Worm (Caenorhabditis elegans) whole organism, young adult: ENCODE results near the gene gln-5.

Experiments
- B0336.3 ChIP-seq: fragments of 200-800 bp; sonication (Bioruptor generic); IDR thresholded peaks from 2 replicates; pipeline ENCODE4 v1.3.6; 2022; ENCODE audit warnings: missing genetic modification characterization, missing compliant biosample characterization
- D2030.7 ChIP-seq: fragments of 200-800 bp; sonication (Bioruptor generic); IDR thresholded peaks from 2 replicates; pipeline ENCODE4 v1.3.6; 2022; ENCODE audit warnings: missing genetic modification reagents, missing genetic modification characterization, missing compliant biosample characterization
- F39B2.1 ChIP-seq: fragments of 200-800 bp; sonication (Bioruptor generic); IDR thresholded peaks from 2 replicates; pipeline ENCODE4 v1.3.6; 2022; ENCODE audit warnings: missing genetic modification reagents, missing genetic modification characterization, missing compliant biosample characterization
- F55B11.4 ChIP-seq: sonication (generic microtip); optimal IDR thresholded peaks from 2 replicates; lab custom pipeline; 2016; ENCODE audit warnings: missing compliant biosample characterization, missing genetic modification characterization, borderline replicate concordance; ENCODE audit not compliant: insufficient read depth
- F57C9.4 ChIP-seq: sonication (generic microtip); optimal IDR thresholded peaks from 2 replicates; lab custom pipeline; 2017; ENCODE audit warnings: mild to moderate bottlenecking, missing genetic modification characterization, missing compliant biosample characterization
- Y95B8A.8 ChIP-seq: fragments of 200-800 bp; sonication (Bioruptor generic); IDR thresholded peaks from 2 replicates; pipeline ENCODE4 v1.3.6; 2022; ENCODE audit warnings: missing genetic modification reagents, missing genetic modification characterization, missing compliant biosample characterization
- ZK185.1 ChIP-seq: sonication (generic microtip); optimal IDR thresholded peaks from 2 replicates; lab custom pipeline; 2016; ENCODE audit warnings: mild to moderate bottlenecking, missing genetic modification characterization, missing compliant biosample characterization; ENCODE audit not compliant: poor library complexity, severe bottlenecking
- aptf-3 ChIP-seq: fragments of 200-800 bp; sonication (Bioruptor generic); IDR thresholded peaks from 2 replicates; pipeline ENCODE4 v1.3.6; 2022; ENCODE audit warnings: missing genetic modification characterization, missing compliant biosample characterization
- athp-1 ChIP-seq: sonication (generic microtip); optimal IDR thresholded peaks from 2 replicates; lab custom pipeline; 2017; ENCODE audit warnings: mild to moderate bottlenecking, missing genetic modification characterization, missing compliant biosample characterization
- attf-3 ChIP-seq: fragments of 200-800 bp; sonication (Bioruptor generic); conservative IDR thresholded peaks from 2 replicates; pipeline ENCODE4 v1.3.6; 2022; ENCODE audit warnings: missing genetic modification reagents, missing genetic modification characterization, missing compliant biosample characterization
- attf-5 ChIP-seq: fragments of 200-800 bp; sonication (Bioruptor generic); optimal IDR thresholded peaks from 2 replicates; lab custom pipeline; 2018; ENCODE audit warnings: mild to moderate bottlenecking, missing genetic modification characterization, missing compliant biosample characterization
- attf-6 ChIP-seq: fragments of 200-800 bp; sonication (Bioruptor generic); IDR thresholded peaks from 2 replicates; pipeline ENCODE4 v1.3.6; 2022; ENCODE audit warnings: missing genetic modification reagents, missing genetic modification characterization, missing compliant biosample characterization
- bed-1 ChIP-seq: fragments of 200-800 bp; sonication (Bioruptor generic); IDR thresholded peaks from 2 replicates; pipeline ENCODE4 v1.3.6; 2022; ENCODE audit warnings: missing genetic modification reagents, missing genetic modification characterization, missing compliant biosample characterization
- cebp-1 ChIP-seq, 2 experiments: fragments of 200-800 bp in 1 of 2; sonication (Bioruptor generic) in 1 of 2; sonication (generic microtip) in 1 of 2; IDR thresholded peaks in 1 of 2; optimal IDR thresholded peaks in 1 of 2; 2 replicates each; pipeline versions ENCODE4 v1.3.6 to Lab custom; 2017 to 2022; ENCODE audit warnings: missing compliant biosample characterization in 2 of 2, missing genetic modification characterization in 2 of 2, mild to moderate bottlenecking in 1 of 2, missing genetic modification reagents in 1 of 2, moderate library complexity in 1 of 2
- cebp-2 ChIP-seq: fragments of 200-800 bp; sonication (Bioruptor generic); IDR thresholded peaks from 2 replicates; pipeline ENCODE4 v1.3.6; 2022; ENCODE audit warnings: missing genetic modification characterization, missing compliant biosample characterization
- ceh-100 ChIP-seq: fragments of 200-800 bp; sonication (Bioruptor generic); IDR thresholded peaks from 2 replicates; pipeline ENCODE4 v1.3.6; 2022; ENCODE audit warnings: missing genetic modification reagents, missing genetic modification characterization, missing compliant biosample characterization
- ceh-27 ChIP-seq: fragments of 200-800 bp; sonication (Bioruptor generic); optimal IDR thresholded peaks from 2 replicates; lab custom pipeline; 2018; ENCODE audit warnings: mild to moderate bottlenecking, missing genetic modification characterization, moderate library complexity, missing compliant biosample characterization
- ceh-40 ChIP-seq: fragments of 200-800 bp; sonication (Bioruptor generic); IDR thresholded peaks from 2 replicates; pipeline ENCODE4 v1.3.6; 2022; ENCODE audit warnings: missing genetic modification characterization, missing compliant biosample characterization
- dox-1 ChIP-seq: fragments of 200-800 bp; sonication (Bioruptor generic); IDR thresholded peaks from 2 replicates; pipeline ENCODE4 v1.3.6; 2022; ENCODE audit warnings: missing genetic modification reagents, missing genetic modification characterization, missing compliant biosample characterization
- egl-44 ChIP-seq: fragments of 200-800 bp; sonication (Bioruptor generic); IDR thresholded peaks from 2 replicates; pipeline ENCODE4 v1.3.6; 2022; ENCODE audit warnings: missing genetic modification reagents, missing genetic modification characterization, missing compliant biosample characterization
- hlh-26 ChIP-seq: fragments of 200-800 bp; sonication (Bioruptor generic); conservative IDR thresholded peaks from 2 replicates; pipeline ENCODE4 v1.3.6; 2022; ENCODE audit warnings: missing genetic modification reagents, missing genetic modification characterization, missing compliant biosample characterization
- hmg-1.2 ChIP-seq: fragments of 200-800 bp; sonication (Bioruptor generic); IDR thresholded peaks from 2 replicates; pipeline ENCODE4 v1.3.6; 2022; ENCODE audit warnings: missing genetic modification reagents, missing genetic modification characterization, missing compliant biosample characterization
- hsf-1 ChIP-seq: fragments of 200-800 bp; sonication (Bioruptor generic); IDR thresholded peaks from 2 replicates; pipeline ENCODE4 v1.3.6; 2022; ENCODE audit warnings: missing genetic modification reagents, missing genetic modification characterization, missing compliant biosample characterization
- lin-54 ChIP-seq: fragments of 200-800 bp; sonication (Bioruptor generic); optimal IDR thresholded peaks from 2 replicates; lab custom pipeline; 2018; ENCODE audit warnings: mild to moderate bottlenecking, missing genetic modification characterization, missing compliant biosample characterization
- lsl-1 ChIP-seq: fragments of 200-800 bp; sonication (Bioruptor generic); optimal IDR thresholded peaks from 2 replicates; lab custom pipeline; 2018; ENCODE audit warnings: mild to moderate bottlenecking, missing genetic modification characterization, moderate library complexity, missing compliant biosample characterization
- madf-6 ChIP-seq: fragments of 200-800 bp; sonication (Bioruptor generic); IDR thresholded peaks from 2 replicates; pipeline ENCODE4 v1.3.6; 2022; ENCODE audit warnings: missing genetic modification reagents, missing genetic modification characterization, missing compliant biosample characterization
- mes-4 ChIP-seq: sonication (generic microtip); optimal IDR thresholded peaks from 2 replicates; lab custom pipeline; 2016; ENCODE audit warnings: missing genotype, missing genetic modification characterization, missing compliant biosample characterization
- nfya-2 ChIP-seq: fragments of 200-800 bp; sonication (Bioruptor generic); IDR thresholded peaks from 2 replicates; pipeline ENCODE4 v1.3.6; 2022; ENCODE audit warnings: missing genetic modification reagents, missing genetic modification characterization, missing compliant biosample characterization
- nfyb-1 ChIP-seq: fragments of 200-800 bp; sonication (Bioruptor generic); IDR thresholded peaks from 2 replicates; pipeline ENCODE4 v1.3.6; 2022; ENCODE audit warnings: missing genetic modification reagents, missing genetic modification characterization, missing compliant biosample characterization
- nhr-90 ChIP-seq: sonication (generic microtip); optimal IDR thresholded peaks from 2 replicates; lab custom pipeline; 2016; ENCODE audit warnings: missing genotype, mild to moderate bottlenecking, missing genetic modification characterization, missing compliant biosample characterization
- rcor-1 ChIP-seq: fragments of 200-800 bp; sonication (Bioruptor generic); IDR thresholded peaks from 2 replicates; pipeline ENCODE4 v1.3.6; 2022; ENCODE audit warnings: missing genetic modification reagents, missing genetic modification characterization, missing compliant biosample characterization
- rec-8 ChIP-seq, 2 experiments: sonication (generic microtip); optimal IDR thresholded peaks; 2 replicates each; lab custom pipeline; 2016; ENCODE audit warnings: mild to moderate bottlenecking in 2 of 2, missing genetic modification characterization in 2 of 2, missing genetic modification reagents in 2 of 2, missing genotype in 2 of 2, missing biosample characterization in 1 of 2, missing compliant biosample characterization in 1 of 2, moderate library complexity in 1 of 2
- repo-1 ChIP-seq: sonication (generic microtip); optimal IDR thresholded peaks from 2 replicates; lab custom pipeline; 2017; ENCODE audit warnings: mild to moderate bottlenecking, missing genetic modification characterization, missing compliant biosample characterization
- snpc-4 ChIP-seq, 5 experiments: fragments of 150-350 bp in 1 of 5; sonication (generic microtip) in 4 of 5; optimal IDR thresholded peaks; 2 replicates each; lab custom pipeline; 2014 to 2018; ENCODE audit warnings: missing genetic modification characterization in 5 of 5, missing biosample characterization in 3 of 5, antibody characterized with exemption in 2 of 5, mild to moderate bottlenecking in 2 of 5, missing compliant biosample characterization in 2 of 5, missing genotype in 2 of 5, moderate library complexity in 2 of 5, missing genetic modification reagents in 1 of 5
- sptf-2 ChIP-seq: fragments of 200-800 bp; sonication (Bioruptor generic); optimal IDR thresholded peaks from 2 replicates; lab custom pipeline; 2018; ENCODE audit warnings: mild to moderate bottlenecking, missing genetic modification characterization, missing compliant biosample characterization
- zfh-2 ChIP-seq: fragments of 200-800 bp; sonication (Bioruptor generic); conservative IDR thresholded peaks from 2 replicates; pipeline ENCODE4 v1.3.6; 2022; ENCODE audit warnings: missing genetic modification reagents, missing genetic modification characterization, missing compliant biosample characterization
- ztf-25 ChIP-seq: fragments of 200-800 bp; sonication (Bioruptor generic); IDR thresholded peaks from 2 replicates; pipeline ENCODE4 v1.3.6; 2022; ENCODE audit warnings: missing genetic modification reagents, missing genetic modification characterization, missing compliant biosample characterization

Gene gln-5

ce11 chrIV:17279592-17280440 is 6.4 kb upstream of the gln-5 start (continued):
- TF ChIP-seq bed-1 (GFP tag; lab: Robert Waterston, UW): no peak
- peak; percentile 7; the same call in 1 of the 2 replicates for TF ChIP-seq cebp-1 (GFP tag; IDR thresholded peaks at IDR 0.05; lab: Robert Waterston, UW)
- TF ChIP-seq cebp-1 (tag; optimal IDR thresholded peaks at IDR 0.05; lab: Kevin White, UChicago): peak; percentile 33
- no peak for TF ChIP-seq F57C9.4
- peak; percentile 53 for TF ChIP-seq ceh-40 (GFP tag; lab: Robert Waterston, UW)
- no peak for TF ChIP-seq hlh-26 (GFP tag; lab: Robert Waterston, UW)

- TF ChIP-seq ceh-100 (GFP tag; lab: Robert Waterston, UW) (peak; percentile 10; the same call in 1 of the 2 replicates), dox-1 (GFP tag; lab: Robert Waterston, UW) (peak; percentile 48), rcor-1 (GFP tag; lab: Robert Waterston, UW) (0 out of 2 replicates have a peak, but pooled peaks have one; percentile 23), hmg-1.2 (GFP tag; lab: Robert Waterston, UW) (0 out of 2 replicates have a peak, but pooled peaks have one; percentile 4), F55B11.4 (tag; lab: Kevin White, UChicago) (peak; percentile 12), sptf-2 (no peak), attf-5 (GFP tag; lab: Kevin White, UChicago) (no peak), snpc-4 (GFP tag; optimal IDR thresholded peaks at IDR 0.05; lab: Kevin White, UChicago) (no peak), snpc-4 (tag; optimal IDR thresholded peaks at IDR 0.05; lab: Kevin White, UChicago) (peak in 1 of 4 experiments; percentile 33), cebp-2 (GFP tag; lab: Robert Waterston, UW) (0 out of 2 replicates have a peak, but pooled peaks have one; percentile 48), nfyb-1 (peak; percentile 54; the same call in 1 of the 2 replicates), lin-54 (GFP tag; lab: Kevin White, UChicago) (peak; percentile 1), rec-8 (tag; optimal IDR thresholded peaks at IDR 0.05; lab: Kevin White, UChicago) (no peak), ztf-25 (GFP tag; lab: Robert Waterston, UW) (0 out of 2 replicates have a peak, but pooled peaks have one; percentile 41), Y95B8A.8 (GFP tag; lab: Robert Waterston, UW) (0 out of 2 replicates have a peak, but pooled peaks have one; percentile 66), ceh-27 (GFP tag; lab: Kevin White, UChicago) (peak; percentile 40), F39B2.1 (GFP tag; lab: Robert Waterston, UW) (peak; percentile 33; the same call in 1 of the 2 replicates), egl-44 (GFP tag; lab: Robert Waterston, UW) (peak; percentile 14; the same call in 1 of the 2 replicates), attf-6 (GFP tag; lab: Robert Waterston, UW) (peak; percentile 63; the same call in 1 of the 2 replicates), ceh-40 (GFP tag; lab: Robert Waterston, UW) (peak; percentile 78; the same call in 1 of the 2 replicates), mes-4 (tag; lab: Kevin White, UChicago) (no peak), aptf-3 (GFP tag; lab: Robert Waterston, UW) (peak; percentile 30; the same call in 1 of the 2 replicates), ZK185.1 (tag; lab: Kevin White, UChicago) (peak; percentile 45), nhr-90 (tag; lab: Kevin White, UChicago) (no peak), D2030.7 (0 out of 2 replicates have a peak, but pooled peaks have one; percentile 20), B0336.3 (GFP tag; lab: Robert Waterston, UW) (peak; percentile 13), athp-1 (no peak), lsl-1 (peak; percentile 4), madf-6 (peak; percentile 25; the same call in 1 of the 2 replicates), nfya-2 (GFP tag; lab: Robert Waterston, UW) (no peak), attf-3 (GFP tag; lab: Robert Waterston, UW) (no peak), cebp-1 (GFP tag; IDR thresholded peaks at IDR 0.05; lab: Robert Waterston, UW) (no peak), cebp-1 (tag; optimal IDR thresholded peaks at IDR 0.05; lab: Kevin White, UChicago) (peak; percentile 14), repo-1 (peak; percentile 8), hsf-1 (GFP tag; lab: Robert Waterston, UW) (peak; percentile 6), zfh-2 (GFP tag; lab: Robert Waterston, UW) (peak; percentile 81; the same call in 1 of the 2 replicates)
Measured at ce11 chrIV:17278861-17279591, 5.6 kb upstream of the gln-5 start, which contains the start of gene hsp-1. hsp-1 (plus strand) TSS chrIV:17278959.
